Fruit fly (Drosophila melanogaster) whole organism, pupa: Measurements from ENCODE around the gene Fcp3C.

Experiments used
- CG10348 ChIP-seq: fragments of 200-800 bp; sonication (Bioruptor generic); IDR thresholded peaks from 2 replicates; pipeline ENCODE4 v1.3.6; 2022; ENCODE audit warnings: missing biosample characterization, missing genetic modification characterization
- CG12605 ChIP-seq: fragments of 200-800 bp; sonication (Bioruptor generic); IDR thresholded peaks from 2 replicates; pipeline ENCODE4 v1.3.6; 2022; ENCODE audit warnings: missing biosample characterization, missing genetic modification characterization
- CG13204 ChIP-seq: fragments of 200-800 bp; sonication (Bioruptor generic); optimal IDR thresholded peaks from 2 replicates; lab custom pipeline; 2018; ENCODE audit warnings: missing biosample characterization, mild to moderate bottlenecking, missing genetic modification characterization, moderate library complexity
- CG14655 ChIP-seq: fragments of 200-800 bp; sonication (Bioruptor generic); optimal IDR thresholded peaks from 3 replicates; lab custom pipeline; 2017; ENCODE audit warnings: mild to moderate bottlenecking, missing biosample characterization, missing genetic modification reagents, missing genetic modification characterization
- CG15710 ChIP-seq: fragments of 200-800 bp; sonication (Bioruptor generic); optimal IDR thresholded peaks from 2 replicates; lab custom pipeline; 2018; ENCODE audit warnings: missing biosample characterization, mild to moderate bottlenecking, missing genetic modification characterization, moderate library complexity
- CG17806 ChIP-seq: fragments of 200-800 bp; sonication (Bioruptor generic); optimal IDR thresholded peaks from 2 replicates; lab custom pipeline; 2018; ENCODE audit warnings: missing biosample characterization, mild to moderate bottlenecking, missing genetic modification characterization, moderate library complexity
- CG32121 ChIP-seq: fragments of 200-800 bp; sonication (Bioruptor generic); IDR thresholded peaks from 2 replicates; pipeline ENCODE4 v1.3.6; 2022; ENCODE audit warnings: missing biosample characterization, missing genetic modification characterization
- CG34367 ChIP-seq: fragments of 200-800 bp; sonication (Bioruptor generic); optimal IDR thresholded peaks from 2 replicates; lab custom pipeline; 2018; ENCODE audit warnings: missing biosample characterization, mild to moderate bottlenecking, missing genetic modification characterization
- CG4496 ChIP-seq: fragments of 200-800 bp; sonication (Bioruptor generic); IDR thresholded peaks from 3 replicates; pipeline ENCODE4 v1.3.6; 2022; ENCODE audit warnings: missing biosample characterization, missing genetic modification characterization
- CG8159 ChIP-seq: fragments of 200-800 bp; sonication (Bioruptor generic); optimal IDR thresholded peaks from 3 replicates; lab custom pipeline; 2018; ENCODE audit warnings: missing biosample characterization, mild to moderate bottlenecking, missing genetic modification characterization, moderate library complexity
- CG8301 ChIP-seq: fragments of 200-800 bp; sonication (Bioruptor generic); optimal IDR thresholded peaks from 2 replicates; lab custom pipeline; 2018; ENCODE audit warnings: missing biosample characterization, mild to moderate bottlenecking, missing genetic modification characterization
- CG9948 ChIP-seq: fragments of 200-800 bp; sonication (Bioruptor generic); optimal IDR thresholded peaks from 2 replicates; lab custom pipeline; 2018; ENCODE audit warnings: missing biosample characterization, mild to moderate bottlenecking, missing genetic modification characterization, moderate library complexity
- D1 ChIP-seq: fragments of 200-800 bp; sonication (Bioruptor generic); optimal IDR thresholded peaks from 2 replicates; lab custom pipeline; 2018; ENCODE audit warnings: missing biosample characterization, mild to moderate bottlenecking, missing genetic modification characterization, moderate library complexity
- EcR ChIP-seq: fragments of 200-800 bp; sonication (Bioruptor generic); optimal IDR thresholded peaks from 3 replicates; lab custom pipeline; 2019; ENCODE audit warnings: missing biosample characterization, missing genetic modification characterization, mild to moderate bottlenecking, moderate library complexity, missing genetic modification reagents
- Ets98B ChIP-seq: fragments of 200-800 bp; sonication (Bioruptor generic); IDR thresholded peaks from 2 replicates; pipeline ENCODE4 v1.3.6; 2022; ENCODE audit warnings: missing biosample characterization, missing genetic modification characterization
- Pif1A ChIP-seq: fragments of 200-800 bp; sonication (Bioruptor generic); optimal IDR thresholded peaks from 3 replicates; lab custom pipeline; 2016; ENCODE audit warnings: missing biosample characterization, missing genetic modification characterization
- Pif1B ChIP-seq: fragments of 200-800 bp; sonication (Bioruptor generic); optimal IDR thresholded peaks from 3 replicates; lab custom pipeline; 2016; ENCODE audit warnings: missing biosample characterization, missing genetic modification characterization
- Snoo ChIP-seq: fragments of 200-800 bp; sonication (Bioruptor generic); optimal IDR thresholded peaks from 3 replicates; lab custom pipeline; 2017; ENCODE audit warnings: missing biosample characterization, mild to moderate bottlenecking, missing genetic modification characterization, inconsistent platforms
- fd96Ca ChIP-seq: fragments of 200-800 bp; sonication (Bioruptor generic); IDR thresholded peaks from 3 replicates; pipeline ENCODE4 v1.3.6; 2022; ENCODE audit warnings: missing biosample characterization, missing genetic modification characterization
- gl ChIP-seq: fragments of 200-800 bp; sonication (Bioruptor generic); optimal IDR thresholded peaks from 2 replicates; lab custom pipeline; 2018; ENCODE audit warnings: missing biosample characterization, mild to moderate bottlenecking, missing genetic modification characterization
- rn ChIP-seq: fragments of 200-800 bp; sonication (Bioruptor generic); IDR thresholded peaks from 2 replicates; pipeline ENCODE4 v1.3.6; 2022; ENCODE audit warnings: missing biosample characterization, missing genetic modification characterization

Gene Fcp3C

dm6 chrX:3189155-3189554 lies 14.9 kb upstream of the Fcp3C start:
- no peak for TF ChIP-seq fd96Ca (GFP tag; lab: Robert Waterston, UW)
- TF ChIP-seq CG17806 (tag; lab: Kevin White, UChicago) = no peak
- TF ChIP-seq CG8159 (tag; lab: Kevin White, UChicago) = no peak
- TF ChIP-seq Pif1A (GFP tag; lab: Kevin White, UChicago) = no peak
- TF ChIP-seq gl = no peak
- no peak for TF ChIP-seq CG4496 (GFP tag; lab: Robert Waterston, UW)
- no peak for TF ChIP-seq Pif1B (GFP tag; lab: Kevin White, UChicago)
- TF ChIP-seq rn (GFP tag; lab: Robert Waterston, UW) = no peak
- TF ChIP-seq EcR (GFP tag; lab: Kevin White, UChicago) = no peak
- TF ChIP-seq CG13204 (GFP tag; lab: Kevin White, UChicago) = no peak
- TF ChIP-seq, all 21 proteins: peak for 0

dm6 chrX:3188419-3188818 lies 14.1 kb upstream of the Fcp3C start:
- TF ChIP-seq fd96Ca (GFP tag; lab: Robert Waterston, UW) (no peak), CG14655 (GFP tag; lab: Kevin White, UChicago) (no peak), Pif1A (GFP tag; lab: Kevin White, UChicago) (no peak), CG8159 (tag; lab: Kevin White, UChicago) (no peak), CG13204 (GFP tag; lab: Kevin White, UChicago) (no peak), gl (no peak), CG12605 (GFP tag; lab: Robert Waterston, UW) (no peak), Pif1B (GFP tag; lab: Kevin White, UChicago) (no peak), CG10348 (GFP tag; lab: Robert Waterston, UW) (no peak), CG8301 (tag; lab: Kevin White, UChicago) (no peak), EcR (GFP tag; lab: Kevin White, UChicago) (no peak), Snoo (no peak)

DNA sequence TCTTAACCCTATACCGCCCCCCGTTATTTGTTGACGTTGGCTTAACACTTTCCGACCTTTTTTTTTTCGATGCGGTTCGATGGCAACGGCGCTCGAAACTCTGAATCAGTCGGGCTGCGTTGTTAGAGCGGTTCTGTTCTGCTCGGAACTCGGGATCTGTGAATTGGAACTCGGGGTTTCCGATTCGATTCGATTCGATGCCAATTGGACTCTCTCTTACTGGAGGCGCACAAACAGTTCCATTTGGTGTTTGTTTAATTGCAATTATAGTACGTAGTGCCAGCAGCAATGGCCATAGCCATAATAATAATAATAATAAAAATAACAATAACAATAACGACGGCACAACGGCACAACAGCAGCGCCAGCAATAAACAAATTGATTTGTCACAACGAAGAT lies 13.3 kb upstream of the Fcp3C start:
- TF ChIP-seq CG14655 (GFP tag; lab: Kevin White, UChicago) (no peak), D1 (tag; lab: Kevin White, UChicago) (no peak), CG8301 (tag; lab: Kevin White, UChicago) (no peak), fd96Ca (GFP tag; lab: Robert Waterston, UW) (no peak)

dm6 chrX:3186550-3186949 lies 12.3 kb upstream of the Fcp3C start:
- no peak for TF ChIP-seq CG17806 (tag; lab: Kevin White, UChicago)
- TF ChIP-seq CG14655 (GFP tag; lab: Kevin White, UChicago) = no peak
- TF ChIP-seq CG32121 = no peak
- TF ChIP-seq CG15710 = no peak
- TF ChIP-seq CG8301 (tag; lab: Kevin White, UChicago) = no peak
- TF ChIP-seq CG12605 (GFP tag; lab: Robert Waterston, UW) = no peak
- TF ChIP-seq rn (GFP tag; lab: Robert Waterston, UW) = no peak
- TF ChIP-seq CG34367 (tag; lab: Kevin White, UChicago) = no peak
- no peak for TF ChIP-seq Pif1B (GFP tag; lab: Kevin White, UChicago)
- TF ChIP-seq CG13204 (GFP tag; lab: Kevin White, UChicago) = no peak
- TF ChIP-seq CG9948 (tag; lab: Kevin White, UChicago) = no peak
- TF ChIP-seq CG4496 (GFP tag; lab: Robert Waterston, UW) = no peak
- TF ChIP-seq, all 21 proteins: peak for 0

DNA sequence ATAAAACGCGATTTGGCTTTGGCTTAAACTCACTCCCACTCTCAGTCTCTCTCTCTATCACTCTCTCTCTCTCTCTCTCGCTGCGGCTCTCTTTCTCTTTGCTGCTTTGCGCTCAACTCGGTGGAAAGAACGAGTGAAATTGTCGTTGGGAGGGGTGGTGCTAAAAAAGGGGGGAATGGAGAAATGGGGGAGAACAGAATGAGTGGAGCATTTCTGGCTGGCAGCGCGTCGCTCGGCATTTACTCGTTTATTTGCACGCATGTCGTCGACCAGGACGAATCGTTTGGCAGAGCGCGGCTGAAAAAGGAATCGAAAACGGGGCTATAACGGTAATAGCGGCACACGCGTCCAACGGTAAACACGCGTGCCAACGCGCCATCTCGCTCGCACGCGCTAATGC lies 1.9 kb upstream of the Fcp3C start, which contains the start of gene dnc:
TSS of gene dnc (plus strand) at position 248 of the 400 bp plus-strand sequence.
- TF ChIP-seq CG32121 (no peak), CG12605 (GFP tag; lab: Robert Waterston, UW) (peak; percentile 52), CG10348 (GFP tag; lab: Robert Waterston, UW) (no peak), Pif1B (GFP tag; lab: Kevin White, UChicago) (peak; percentile 21), EcR (GFP tag; lab: Kevin White, UChicago) (no peak), Ets98B (peak; percentile 37; the same call in 1 of the 2 replicates), CG15710 (no peak), Snoo (no peak), CG34367 (tag; lab: Kevin White, UChicago) (no peak), CG8301 (tag; lab: Kevin White, UChicago) (no peak), CG13204 (GFP tag; lab: Kevin White, UChicago) (no peak), fd96Ca (GFP tag; lab: Robert Waterston, UW) (no peak; the same call in 2 of the 3 replicates), CG8159 (tag; lab: Kevin White, UChicago) (no peak), CG9948 (tag; lab: Kevin White, UChicago) (no peak), gl (no peak), Pif1A (GFP tag; lab: Kevin White, UChicago) (no peak), D1 (tag; lab: Kevin White, UChicago) (no peak), rn (GFP tag; lab: Robert Waterston, UW) (no peak), CG17806 (tag; lab: Kevin White, UChicago) (no peak), CG14655 (GFP tag; lab: Kevin White, UChicago) (no peak), CG4496 (GFP tag; lab: Robert Waterston, UW) (peak; percentile 81)
